Worm (Caenorhabditis elegans) whole organism, L2 larva: ENCODE data around the gene npp-21.

ENCODE experiments used
- C34F6.9 ChIP-seq: fragments of 150-350 bp; optimal IDR thresholded peaks from 2 replicates; lab custom pipeline; 2014; ENCODE audit warnings: missing biosample characterization, missing genetic modification characterization
- Y55F3AM.14 ChIP-seq: fragments of 200-800 bp; sonication (Bioruptor generic); optimal IDR thresholded peaks from 2 replicates; lab custom pipeline; 2018; ENCODE audit warnings: mild to moderate bottlenecking, missing genetic modification characterization, missing compliant biosample characterization
- dmd-4 ChIP-seq: sonication (generic microtip); optimal IDR thresholded peaks from 2 replicates; lab custom pipeline; 2017; ENCODE audit warnings: missing biosample characterization, missing genetic modification characterization
- nhr-10 ChIP-seq: sonication (generic microtip); optimal IDR thresholded peaks from 2 replicates; lab custom pipeline; 2017; ENCODE audit warnings: missing biosample characterization, missing genetic modification characterization
- nhr-77 ChIP-seq: fragments of 150-350 bp; optimal IDR thresholded peaks from 2 replicates; lab custom pipeline; 2014; ENCODE audit warnings: missing biosample characterization, missing genetic modification characterization
- sem-4 ChIP-seq: fragments of 150-350 bp; optimal IDR thresholded peaks from 2 replicates; lab custom pipeline; 2014; ENCODE audit warnings: missing biosample characterization, missing genetic modification reagents, missing genetic modification characterization
- unc-39 ChIP-seq: fragments of 150-350 bp; optimal IDR thresholded peaks from 2 replicates; lab custom pipeline; 2014; ENCODE audit warnings: missing biosample characterization, missing genetic modification characterization
- unc-62 ChIP-seq: fragments of 150-350 bp; optimal IDR thresholded peaks from 2 replicates; lab custom pipeline; 2014; ENCODE audit warnings: missing biosample characterization, missing genetic modification reagents, missing genetic modification characterization
- ztf-4 ChIP-seq: fragments of 150-350 bp; optimal IDR thresholded peaks from 2 replicates; lab custom pipeline; 2014; ENCODE audit warnings: missing biosample characterization, missing genetic modification characterization

- TF ChIP-seq unc-39 (no peak), sem-4 (no peak), nhr-10 (tag; lab: Kevin White, UChicago) (no peak), nhr-77 (tag; lab: Kevin White, UChicago) (no peak), Y55F3AM.14 (GFP tag; lab: Kevin White, UChicago) (no peak), dmd-4 (tag; lab: Kevin White, UChicago) (no peak), C34F6.9 (tag; lab: Kevin White, UChicago) (no peak), ztf-4 (tag; lab: Kevin White, UChicago) (no peak), unc-62 (GFP tag; lab: Kevin White, UChicago) (no peak)
These were observed 25.3 kb upstream of the npp-21 start, which contains the start of gene F35D2.2 for ce11 chrII:7574143-7574542.
